Worm (Caenorhabditis elegans) whole organism, L4 larva: ENCODE measurements around the gene sbsp-1.

Source experiments
- F49E8.2 ChIP-seq: sonication (generic microtip); optimal IDR thresholded peaks from 2 replicates; lab custom pipeline; 2016; ENCODE audit warnings: missing compliant biosample characterization, mild to moderate bottlenecking, missing genetic modification characterization, borderline replicate concordance
- aha-1 ChIP-seq: fragments of 150-350 bp; peaks from one replicate; lab custom pipeline; 2014; ENCODE audit warnings: missing biosample characterization, missing genetic modification characterization
- aly-2 ChIP-seq: sonication (generic microtip); optimal IDR thresholded peaks from 2 replicates; lab custom pipeline; 2018; ENCODE audit warnings: missing biosample characterization, missing genetic modification characterization
- ama-1 ChIP-seq: fragments of 150-350 bp; optimal IDR thresholded peaks from 2 replicates; lab custom pipeline; 2014; ENCODE audit warnings: inconsistent platforms, mixed read lengths
- arid-1 ChIP-seq: fragments of 200-800 bp; sonication (Bioruptor generic); conservative IDR thresholded peaks from 2 replicates; pipeline ENCODE4 v1.3.6; 2022; ENCODE audit warnings: missing genetic modification reagents, missing genetic modification characterization, missing compliant biosample characterization
- attf-4 ChIP-seq: sonication (generic microtip); optimal IDR thresholded peaks from 3 replicates; lab custom pipeline; 2017; ENCODE audit warnings: missing biosample characterization, missing genetic modification characterization
- ceh-20 ChIP-seq: fragments of 200-800 bp; sonication (Bioruptor generic); IDR thresholded peaks from 2 replicates; pipeline ENCODE4 v1.3.6; 2022; ENCODE audit warnings: missing genetic modification reagents, missing genetic modification characterization, missing compliant biosample characterization
- ceh-32 ChIP-seq: sonication (generic microtip); optimal IDR thresholded peaks from 2 replicates; lab custom pipeline; 2016; ENCODE audit warnings: mild to moderate bottlenecking, missing genetic modification characterization, missing compliant biosample characterization; ENCODE audit not compliant: poor library complexity
- ceh-44 ChIP-seq: fragments of 200-800 bp; sonication (Bioruptor generic); IDR thresholded peaks from 2 replicates; pipeline ENCODE4 v1.3.6; 2022; ENCODE audit warnings: missing genetic modification reagents, missing genetic modification characterization, missing compliant biosample characterization
- dmd-9 ChIP-seq: fragments of 200-800 bp; sonication (Bioruptor generic); IDR thresholded peaks from 2 replicates; pipeline ENCODE4 v1.3.6; 2022; ENCODE audit warnings: missing genetic modification reagents, missing genetic modification characterization, missing compliant biosample characterization
- dpl-1 ChIP-seq: fragments of 150-350 bp; optimal IDR thresholded peaks from 2 replicates; lab custom pipeline; 2014; ENCODE audit warnings: missing biosample characterization, missing genetic modification reagents, missing genetic modification characterization
- duxl-1 ChIP-seq: sonication (generic microtip); optimal IDR thresholded peaks from 2 replicates; lab custom pipeline; 2016; ENCODE audit warnings: mild to moderate bottlenecking, missing genetic modification characterization, moderate library complexity, missing compliant biosample characterization; ENCODE audit not compliant: poor library complexity
- egl-27 ChIP-seq: sonication (generic microtip); optimal IDR thresholded peaks from 3 replicates; lab custom pipeline; 2017; ENCODE audit warnings: missing biosample characterization, missing genetic modification reagents, missing genetic modification characterization
- fos-1 ChIP-seq: fragments of 150-350 bp; optimal IDR thresholded peaks from 2 replicates; lab custom pipeline; 2014; ENCODE audit warnings: missing biosample characterization, missing genetic modification characterization
- gei-8 ChIP-seq: fragments of 200-800 bp; sonication (Bioruptor generic); optimal IDR thresholded peaks from 2 replicates; lab custom pipeline; 2018; ENCODE audit warnings: mild to moderate bottlenecking, missing genetic modification characterization, missing compliant biosample characterization
- hlh-11 ChIP-seq: fragments of 200-800 bp; sonication (Bioruptor generic); optimal IDR thresholded peaks from 2 replicates; lab custom pipeline; 2018; ENCODE audit warnings: mild to moderate bottlenecking, missing genetic modification characterization, missing compliant biosample characterization
- hlh-30 ChIP-seq: sonication (generic microtip); optimal IDR thresholded peaks from 2 replicates; lab custom pipeline; 2017; ENCODE audit warnings: antibody characterized with exemption, mild to moderate bottlenecking, missing genetic modification characterization, missing compliant biosample characterization; ENCODE audit not compliant: insufficient read depth
- lim-7 ChIP-seq: fragments of 200-800 bp; sonication (Bioruptor generic); IDR thresholded peaks from 2 replicates; pipeline ENCODE4 v1.3.6; 2022; ENCODE audit warnings: missing genetic modification characterization, missing compliant biosample characterization
- lin-38 ChIP-seq: fragments of 200-800 bp; sonication (Bioruptor generic); IDR thresholded peaks from 2 replicates; pipeline ENCODE4 v1.3.6; 2022; ENCODE audit warnings: missing genetic modification reagents, missing genetic modification characterization, missing compliant biosample characterization
- lir-3 ChIP-seq: sonication (generic microtip); optimal IDR thresholded peaks from 2 replicates; lab custom pipeline; 2016; ENCODE audit warnings: mild to moderate bottlenecking, missing genetic modification characterization, missing compliant biosample characterization
- mdt-29 ChIP-seq: fragments of 200-800 bp; sonication (Bioruptor generic); IDR thresholded peaks from 2 replicates; pipeline ENCODE4 v1.3.6; 2022; ENCODE audit warnings: missing genetic modification reagents, missing genetic modification characterization, missing compliant biosample characterization
- mep-1 ChIP-seq: fragments of 150-350 bp; sonication (generic microtip); optimal IDR thresholded peaks from 3 replicates; lab custom pipeline; 2014; ENCODE audit warnings: missing biosample characterization, missing genetic modification characterization
- mes-2 ChIP-seq: sonication (generic microtip); optimal IDR thresholded peaks from 2 replicates; lab custom pipeline; 2016; ENCODE audit warnings: missing genotype, mild to moderate bottlenecking, missing genetic modification characterization, missing compliant biosample characterization; ENCODE audit not compliant: poor library complexity, severe bottlenecking
- mxl-2 ChIP-seq: fragments of 200-800 bp; sonication (Bioruptor generic); conservative IDR thresholded peaks from 2 replicates; pipeline ENCODE4 v1.3.6; 2022; ENCODE audit warnings: missing genetic modification reagents, missing genetic modification characterization, missing compliant biosample characterization
- mxl-3 ChIP-seq: fragments of 200-800 bp; sonication (Bioruptor generic); optimal IDR thresholded peaks from 2 replicates; lab custom pipeline; 2018; ENCODE audit warnings: mild to moderate bottlenecking, missing genetic modification characterization, missing compliant biosample characterization
- nhr-28 ChIP-seq: fragments of 150-350 bp; optimal IDR thresholded peaks from 2 replicates; lab custom pipeline; 2014; ENCODE audit warnings: missing biosample characterization, missing genetic modification characterization
- nhr-41 ChIP-seq: fragments of 200-800 bp; sonication (Bioruptor generic); IDR thresholded peaks from 2 replicates; pipeline ENCODE4 v1.3.6; 2022; ENCODE audit warnings: missing genetic modification reagents, missing genetic modification characterization, missing compliant biosample characterization
- nhr-42 ChIP-seq: fragments of 200-800 bp; sonication (Bioruptor generic); IDR thresholded peaks from 2 replicates; pipeline ENCODE4 v1.3.6; 2022; ENCODE audit warnings: missing genetic modification characterization, missing compliant biosample characterization
- nhr-6 ChIP-seq: fragments of 150-350 bp; optimal IDR thresholded peaks from 2 replicates; lab custom pipeline; 2014; ENCODE audit warnings: missing biosample characterization, missing genetic modification characterization
- php-3 ChIP-seq: fragments of 200-800 bp; sonication (Bioruptor generic); IDR thresholded peaks from 2 replicates; pipeline ENCODE4 v1.3.6; 2022; ENCODE audit warnings: missing genetic modification reagents, missing genetic modification characterization, missing compliant biosample characterization
- saeg-2 ChIP-seq: fragments of 200-800 bp; sonication (Bioruptor generic); IDR thresholded peaks from 2 replicates; pipeline ENCODE4 v1.3.6; 2022; ENCODE audit warnings: missing genetic modification reagents, missing genetic modification characterization, missing compliant biosample characterization
- set-16 ChIP-seq: fragments of 200-800 bp; sonication (Bioruptor generic); IDR thresholded peaks from 2 replicates; pipeline ENCODE4 v1.3.6; 2022; ENCODE audit warnings: missing genetic modification reagents, missing genetic modification characterization, missing compliant biosample characterization
- skn-1 ChIP-seq: fragments of 150-350 bp; optimal IDR thresholded peaks from 2 replicates; lab custom pipeline; 2014; ENCODE audit warnings: missing biosample characterization, missing genetic modification characterization
- snpc-4 ChIP-seq: fragments of 150-350 bp; optimal IDR thresholded peaks from 2 replicates; lab custom pipeline; 2014; ENCODE audit warnings: missing biosample characterization, missing genetic modification characterization
- spr-1 ChIP-seq: sonication (generic microtip); optimal IDR thresholded peaks from 2 replicates; lab custom pipeline; 2016; ENCODE audit warnings: mild to moderate bottlenecking, missing genetic modification characterization, missing compliant biosample characterization
- spr-3 ChIP-seq: fragments of 200-800 bp; sonication (Bioruptor generic); optimal IDR thresholded peaks from 2 replicates; lab custom pipeline; 2018; ENCODE audit warnings: mild to moderate bottlenecking, missing genetic modification characterization, missing compliant biosample characterization
- tag-97 ChIP-seq: fragments of 200-800 bp; sonication (Bioruptor generic); IDR thresholded peaks from 2 replicates; pipeline ENCODE4 v1.3.6; 2022; ENCODE audit warnings: missing genetic modification characterization, missing compliant biosample characterization
- tra-1 ChIP-seq: fragments of 200-800 bp; sonication (Bioruptor generic); IDR thresholded peaks from 2 replicates; pipeline ENCODE4 v1.3.6; 2022; ENCODE audit warnings: missing genetic modification reagents, missing genetic modification characterization, missing compliant biosample characterization
- unc-130 ChIP-seq: sonication (generic microtip); optimal IDR thresholded peaks from 2 replicates; lab custom pipeline; 2016; ENCODE audit warnings: missing genetic modification reagents, missing genetic modification characterization, missing compliant biosample characterization
- zfp-3 ChIP-seq: fragments of 200-800 bp; sonication (Bioruptor generic); conservative IDR thresholded peaks from 2 replicates; pipeline ENCODE4 v1.3.6; 2022; ENCODE audit warnings: missing genetic modification reagents, missing genetic modification characterization, missing compliant biosample characterization
- zip-11 ChIP-seq: fragments of 200-800 bp; sonication (Bioruptor generic); IDR thresholded peaks from 2 replicates; pipeline ENCODE4 v1.3.6; 2022; ENCODE audit warnings: missing genetic modification characterization, missing compliant biosample characterization

The sbsp-1 gene

ce11 chrIII:10869595-10869994 lies 36.9 kb downstream of the sbsp-1 start:
- TF ChIP-seq aha-1 (tag; lab: Kevin White, UChicago) = peak; percentile 52
- no peak for TF ChIP-seq snpc-4 (tag; lab: Kevin White, UChicago)
- no peak for TF ChIP-seq spr-3 (GFP tag; lab: Kevin White, UChicago)
- TF ChIP-seq dmd-9 (GFP tag; lab: Robert Waterston, UW) = no peak
- no peak for TF ChIP-seq nhr-6 (tag; lab: Kevin White, UChicago)
- TF ChIP-seq, all 104 proteins: peak for 1

- TF ChIP-seq fos-1 = no peak
- TF ChIP-seq mxl-3 = no peak
- TF ChIP-seq spr-1 (tag; lab: Kevin White, UChicago) = no peak
- TF ChIP-seq egl-27 (tag; lab: Kevin White, UChicago) = no peak
- TF ChIP-seq ama-1 (lab: Kevin White, UChicago) = no peak
- TF ChIP-seq zfp-3 (GFP tag; lab: Robert Waterston, UW) = no peak
- TF ChIP-seq nhr-42 (GFP tag; lab: Robert Waterston, UW) = no peak
- no peak for TF ChIP-seq tag-97
- TF ChIP-seq nhr-41 = no peak
- no peak for TF ChIP-seq php-3 (GFP tag; lab: Robert Waterston, UW)
- TF ChIP-seq mes-2 = no peak
Observed at ce11 chrIII:10870161-10870560, 37.4 kb downstream of the sbsp-1 start.

ce11 chrIII:10870814-10871213 lies 38.1 kb downstream of the sbsp-1 start:
- TF ChIP-seq F49E8.2 (tag; lab: Kevin White, UChicago) (no peak), aha-1 (tag; lab: Kevin White, UChicago) (peak; percentile 42), ceh-32 (no peak), set-16 (GFP tag; lab: Robert Waterston, UW) (peak; percentile 62)

ce11 chrIII:10875132-10875531 lies 42.4 kb downstream of the sbsp-1 start, which contains the start of gene C44B9.2:
Gene C44B9.2 (plus strand): TSS chrIII:10875432.
- TF ChIP-seq aha-1 (tag; lab: Kevin White, UChicago) (peak; percentile 65), arid-1 (GFP tag; lab: Robert Waterston, UW) (no peak), mep-1 (tag; lab: Kevin White, UChicago) (no peak)

ce11 chrIII:10877542-10877941 lies 44.8 kb downstream of the sbsp-1 start:
- TF ChIP-seq lim-7 = no peak
- peak; percentile 86 for TF ChIP-seq F49E8.2 (tag; lab: Kevin White, UChicago)
- TF ChIP-seq skn-1 (tag; lab: Kevin White, UChicago) = no peak
- TF ChIP-seq mxl-3 = no peak
- TF ChIP-seq saeg-2 (GFP tag; lab: Robert Waterston, UW) = no peak
- no peak for TF ChIP-seq lir-3 (tag; lab: Kevin White, UChicago)
- TF ChIP-seq unc-130 (GFP tag; lab: Kevin White, UChicago) = peak; percentile 66
- no peak for TF ChIP-seq hlh-30 (tag; lab: Kevin White, UChicago)
- TF ChIP-seq zip-11 (GFP tag; lab: Robert Waterston, UW) = no peak
- TF ChIP-seq attf-4 (tag; lab: Kevin White, UChicago) = no peak
- no peak for TF ChIP-seq nhr-28 (tag; lab: Kevin White, UChicago)
- no peak for TF ChIP-seq gei-8 (GFP tag; lab: Kevin White, UChicago)
- no peak for TF ChIP-seq aly-2 (tag; lab: Kevin White, UChicago)
- TF ChIP-seq mxl-2 (GFP tag; lab: Robert Waterston, UW) = no peak
- TF ChIP-seq ceh-44 (GFP tag; lab: Robert Waterston, UW) = 0 out of 2 replicates have a peak, but pooled peaks have one; percentile 11
- TF ChIP-seq tra-1 = no peak
- TF ChIP-seq dpl-1 (GFP tag; lab: Kevin White, UChicago) = no peak
- TF ChIP-seq arid-1 (GFP tag; lab: Robert Waterston, UW) = 0 out of 2 replicates have a peak, but pooled peaks have one; percentile 40
- no peak for TF ChIP-seq ceh-20 (GFP tag; lab: Robert Waterston, UW)
- TF ChIP-seq lin-38 (GFP tag; lab: Robert Waterston, UW) = peak; percentile 67
- TF ChIP-seq mes-2 = peak; percentile 14
- no peak for TF ChIP-seq hlh-11 (tag; lab: Kevin White, UChicago)
- TF ChIP-seq nhr-41 = no peak
- no peak for TF ChIP-seq duxl-1 (tag; lab: Kevin White, UChicago)
- no peak for TF ChIP-seq mdt-29 (GFP tag; lab: Robert Waterston, UW)
- TF ChIP-seq, all 104 proteins: peak for 6
